Fruit fly (Drosophila melanogaster) Kc167 (cell line): ENCODE data around the gene CG3342.

ENCODE experiments used
- psq ChIP-seq: fragments of >200 bp; optimal IDR thresholded peaks from 2 replicates; lab custom pipeline; 2017; ENCODE audit warnings: missing external identifiers
- ttk ChIP-seq: sonication (Bioruptor generic); optimal IDR thresholded peaks from 2 replicates; lab custom pipeline; 2017; ENCODE audit warnings: missing external identifiers

dm6 chrX:6541277-6541676, 13.6 kb upstream of the CG3342 start:
- TF ChIP-seq psq (no peak), ttk (lab: Kevin White, UChicago) (no peak)
